Fruit fly (Drosophila melanogaster) whole organism, embryonic: ENCODE data around the gene CG12182.

ENCODE experiments used
- Atf-2 ChIP-seq: fragments of 200-800 bp; sonication (Bioruptor generic); optimal IDR thresholded peaks from 2 replicates; lab custom pipeline; 2016; ENCODE audit warnings: missing biosample characterization, missing genetic modification characterization
- CG10267 ChIP-seq: fragments of 200-800 bp; sonication (Bioruptor generic); optimal IDR thresholded peaks from 2 replicates; lab custom pipeline; 2018; ENCODE audit warnings: missing biosample characterization, mild to moderate bottlenecking, missing genetic modification characterization, moderate library complexity
- CG10979 ChIP-seq: fragments of 200-800 bp; sonication (Bioruptor generic); optimal IDR thresholded peaks from 2 replicates; lab custom pipeline; 2018; ENCODE audit warnings: missing biosample characterization, mild to moderate bottlenecking, missing genetic modification characterization, moderate library complexity
- CG11247 ChIP-seq: fragments of 200-800 bp; sonication (Bioruptor generic); IDR thresholded peaks from 2 replicates; pipeline ENCODE4 v1.3.6; 2022; ENCODE audit warnings: missing biosample characterization, missing genetic modification characterization
- CG12659 ChIP-seq: fragments of 200-800 bp; sonication (Bioruptor generic); optimal IDR thresholded peaks from 3 replicates; lab custom pipeline; 2017; ENCODE audit warnings: mild to moderate bottlenecking, missing biosample characterization, missing genetic modification reagents, missing genetic modification characterization
- CG12942 ChIP-seq: fragments of 200-800 bp; sonication (Bioruptor generic); optimal IDR thresholded peaks from 3 replicates; lab custom pipeline; 2016; ENCODE audit warnings: missing biosample characterization, missing genetic modification characterization
- CG14014 ChIP-seq: fragments of 200-800 bp; sonication (Bioruptor generic); IDR thresholded peaks from 2 replicates; pipeline ENCODE4 v1.3.6; 2022; ENCODE audit warnings: missing biosample characterization, missing genetic modification characterization
- CG18599 ChIP-seq: fragments of 200-800 bp; sonication (Bioruptor generic); optimal IDR thresholded peaks from 3 replicates; lab custom pipeline; 2017; ENCODE audit warnings: missing biosample characterization, missing genetic modification characterization, mild to moderate bottlenecking, moderate library complexity, missing genetic modification reagents
- CG18619 ChIP-seq: fragments of 200-800 bp; sonication (Bioruptor generic); optimal IDR thresholded peaks from 3 replicates; lab custom pipeline; 2017; ENCODE audit warnings: missing biosample characterization, mild to moderate bottlenecking, missing genetic modification characterization
- CG2712 ChIP-seq: fragments of 200-800 bp; optimal IDR thresholded peaks from 3 replicates; lab custom pipeline; 2019; ENCODE audit warnings: missing biosample characterization, mild to moderate bottlenecking, missing genetic modification characterization, moderate library complexity
- CG3281 ChIP-seq: fragments of 200-800 bp; sonication (Bioruptor generic); optimal IDR thresholded peaks from 3 replicates; lab custom pipeline; 2017; ENCODE audit warnings: missing biosample characterization, mild to moderate bottlenecking, missing genetic modification characterization
- CG33213 ChIP-seq: fragments of 200-800 bp; sonication (Bioruptor generic); optimal IDR thresholded peaks from 3 replicates; lab custom pipeline; 2016; ENCODE audit warnings: missing biosample characterization, missing genetic modification characterization
- CG5180 ChIP-seq: fragments of 200-800 bp; sonication (Bioruptor generic); optimal IDR thresholded peaks from 3 replicates; lab custom pipeline; 2017; ENCODE audit warnings: missing biosample characterization, missing genetic modification characterization, mild to moderate bottlenecking, moderate library complexity, missing genetic modification reagents
- CG6272 ChIP-seq: fragments of 200-800 bp; sonication (Bioruptor generic); IDR thresholded peaks from 2 replicates; pipeline ENCODE4 v1.3.6; 2022; ENCODE audit warnings: missing biosample characterization, missing genetic modification characterization
- CG6791 ChIP-seq: fragments of 200-800 bp; sonication (Bioruptor generic); IDR thresholded peaks from 3 replicates; pipeline ENCODE4 v1.3.6; 2022; ENCODE audit warnings: missing biosample characterization, missing genetic modification characterization; ENCODE audit not compliant: partially characterized antibody
- CG7372 ChIP-seq: fragments of 200-800 bp; sonication (Bioruptor generic); IDR thresholded peaks from 2 replicates; pipeline ENCODE4 v1.3.6; 2022; ENCODE audit warnings: missing biosample characterization, missing genetic modification characterization
- CG7963 ChIP-seq: fragments of 200-800 bp; sonication (Bioruptor generic); IDR thresholded peaks from 3 replicates; pipeline ENCODE4 v1.3.6; 2022; ENCODE audit warnings: missing biosample characterization, missing genetic modification characterization; ENCODE audit not compliant: partially characterized antibody
- CG9797 ChIP-seq: fragments of 200-800 bp; sonication (Bioruptor generic); optimal IDR thresholded peaks from 3 replicates; lab custom pipeline; 2018; ENCODE audit warnings: missing biosample characterization, mild to moderate bottlenecking, missing genetic modification characterization
- CHES-1-like ChIP-seq: fragments of 200-800 bp; sonication (Bioruptor generic); optimal IDR thresholded peaks from 2 replicates; lab custom pipeline; 2016; ENCODE audit warnings: missing biosample characterization, missing genetic modification characterization
- Camta ChIP-seq: fragments of 200-800 bp; sonication (Bioruptor generic); optimal IDR thresholded peaks from 2 replicates; lab custom pipeline; 2016; ENCODE audit warnings: missing biosample characterization, missing genetic modification characterization
- Doc3 ChIP-seq: fragments of 200-800 bp; sonication (Bioruptor generic); IDR thresholded peaks from 3 replicates; pipeline ENCODE4 v1.3.6; 2022; ENCODE audit warnings: missing biosample characterization, missing genetic modification characterization; ENCODE audit not compliant: partially characterized antibody
- Hmx ChIP-seq: fragments of 200-800 bp; sonication (Bioruptor generic); optimal IDR thresholded peaks from 2 replicates; lab custom pipeline; 2016; ENCODE audit warnings: missing biosample characterization, missing genetic modification characterization
- Lhr ChIP-seq: fragments of 200-800 bp; sonication (Bioruptor generic); optimal IDR thresholded peaks from 3 replicates; lab custom pipeline; 2017; ENCODE audit warnings: mild to moderate bottlenecking, missing biosample characterization, missing genetic modification reagents, missing genetic modification characterization
- Med ChIP-seq: fragments of 200-800 bp; sonication (Bioruptor generic); peaks from one replicate; lab custom pipeline; 2016; ENCODE audit warnings: missing biosample characterization, missing genetic modification characterization, mild to moderate bottlenecking, inconsistent platforms, moderate library complexity
- Nf-YC ChIP-seq: fragments of 200-800 bp; optimal IDR thresholded peaks from 3 replicates; lab custom pipeline; 2019; ENCODE audit warnings: missing biosample characterization, mild to moderate bottlenecking, missing genetic modification characterization, moderate library complexity
- Rfx ChIP-seq: fragments of 200-800 bp; sonication (Bioruptor generic); IDR thresholded peaks from 2 replicates; pipeline ENCODE4 v1.3.6; 2022; ENCODE audit warnings: missing biosample characterization, missing genetic modification characterization
- br ChIP-seq: fragments of >200 bp; optimal IDR thresholded peaks from 2 replicates; lab custom pipeline; 2017
- bsh ChIP-seq, 2 experiments: fragments of 200-800 bp; sonication (Bioruptor generic); optimal IDR thresholded peaks; 2 replicates each; lab custom pipeline; 2017 to 2018; ENCODE audit warnings: mild to moderate bottlenecking in 2 of 2, missing biosample characterization in 2 of 2, missing genetic modification characterization in 2 of 2, moderate library complexity in 1 of 2
- btn ChIP-seq: fragments of 200-800 bp; sonication (Bioruptor generic); optimal IDR thresholded peaks from 2 replicates; lab custom pipeline; 2016; ENCODE audit warnings: missing biosample characterization, missing genetic modification characterization
- caup ChIP-seq: fragments of 200-800 bp; sonication (Bioruptor generic); optimal IDR thresholded peaks from 3 replicates; lab custom pipeline; 2017; ENCODE audit warnings: missing biosample characterization, mild to moderate bottlenecking, missing genetic modification characterization, moderate library complexity; ENCODE audit not compliant: severe bottlenecking
- crol ChIP-seq: fragments of 200-800 bp; sonication (Bioruptor generic); IDR thresholded peaks from 2 replicates; pipeline ENCODE4 v1.3.6; 2022; ENCODE audit warnings: missing biosample characterization, missing genetic modification characterization
- gsb ChIP-seq: fragments of 200-800 bp; sonication (Bioruptor generic); IDR thresholded peaks from 2 replicates; pipeline ENCODE4 v1.3.6; 2022; ENCODE audit warnings: missing biosample characterization, missing genetic modification characterization
- hkb ChIP-seq, 2 experiments: fragments of 200-800 bp in 1 of 2; fragments of >200 bp in 1 of 2; sonication (Bioruptor generic) in 1 of 2; IDR thresholded peaks in 1 of 2; optimal IDR thresholded peaks in 1 of 2; 2 replicates each; pipeline versions ENCODE4 v1.3.6 to Lab custom; 2017 to 2022; ENCODE audit warnings: missing biosample characterization in 1 of 2, missing genetic modification characterization in 1 of 2
- jumu ChIP-seq: fragments of 200-800 bp; sonication (Bioruptor generic); optimal IDR thresholded peaks from 3 replicates; lab custom pipeline; 2016; ENCODE audit warnings: missing biosample characterization, missing genetic modification characterization
- lbe ChIP-seq: fragments of 200-800 bp; sonication (Bioruptor generic); optimal IDR thresholded peaks from 2 replicates; lab custom pipeline; 2016; ENCODE audit warnings: missing biosample characterization, mild to moderate bottlenecking, missing genetic modification characterization
- lola ChIP-seq, 3 experiments: fragments of >200 bp in 2 of 3; fragments of 200-800 bp in 1 of 3; sonication (Bioruptor generic) in 1 of 3; optimal IDR thresholded peaks; 2 replicates each; lab custom pipeline; 2017 to 2019; ENCODE audit warnings: missing biosample characterization in 3 of 3, missing genetic modification characterization in 3 of 3, mild to moderate bottlenecking in 1 of 3, moderate library complexity in 1 of 3
- lov ChIP-seq, 2 experiments: fragments of 200-800 bp in 1 of 2; fragments of >200 bp in 1 of 2; sonication (Bioruptor generic) in 1 of 2; IDR thresholded peaks in 1 of 2; optimal IDR thresholded peaks in 1 of 2; 2 replicates in 1 of 2; 3 replicates in 1 of 2; pipeline versions ENCODE4 v1.3.6 to Lab custom; 2017 to 2022; ENCODE audit warnings: missing biosample characterization in 1 of 2, missing genetic modification characterization in 1 of 2
- onecut ChIP-seq: fragments of 200-800 bp; sonication (Bioruptor generic); IDR thresholded peaks from 2 replicates; pipeline ENCODE4 v1.3.6; 2022; ENCODE audit warnings: missing biosample characterization, missing genetic modification characterization
- row ChIP-seq: fragments of 200-800 bp; sonication (Bioruptor generic); IDR thresholded peaks from 3 replicates; pipeline ENCODE4 v1.3.6; 2022; ENCODE audit warnings: missing biosample characterization, missing genetic modification characterization
- sima ChIP-seq: fragments of 200-800 bp; sonication (Bioruptor generic); optimal IDR thresholded peaks from 2 replicates; lab custom pipeline; 2016; ENCODE audit warnings: missing biosample characterization, missing genetic modification characterization
- slbo ChIP-seq: fragments of 200-800 bp; sonication (Bioruptor generic); IDR thresholded peaks from 2 replicates; pipeline ENCODE4 v1.3.6; 2022; ENCODE audit warnings: missing biosample characterization, missing genetic modification characterization
- tna ChIP-seq: fragments of 200-800 bp; sonication (Bioruptor generic); IDR thresholded peaks from 2 replicates; pipeline ENCODE4 v1.3.6; 2022; ENCODE audit warnings: missing biosample characterization, missing genetic modification characterization; ENCODE audit not compliant: partially characterized antibody
- usp ChIP-seq: fragments of >200 bp; optimal IDR thresholded peaks from 2 replicates; lab custom pipeline; 2017; ENCODE audit warnings: missing biosample characterization, missing genetic modification characterization
- vnd ChIP-seq: fragments of 200-800 bp; sonication (Bioruptor generic); IDR thresholded peaks from 3 replicates; pipeline ENCODE4 v1.3.6; 2022; ENCODE audit warnings: missing biosample characterization, missing genetic modification characterization; ENCODE audit not compliant: partially characterized antibody
- zen ChIP-seq: fragments of 200-800 bp; sonication (Bioruptor generic); optimal IDR thresholded peaks from 3 replicates; lab custom pipeline; 2018; ENCODE audit warnings: missing biosample characterization, mild to moderate bottlenecking, missing genetic modification characterization, moderate library complexity
- zfh2 ChIP-seq: fragments of 200-800 bp; sonication (Bioruptor generic); optimal IDR thresholded peaks from 2 replicates; lab custom pipeline; 2016; ENCODE audit warnings: missing biosample characterization, missing genetic modification characterization

The CG12182 gene

dm6 chr3L:2643324-2643723, 43.9 kb upstream of the CG12182 start, which contains the start of gene CG14949:
TSS of gene CG14949 (minus strand) at chr3L:2643424.
- no peak for TF ChIP-seq CG12942 (GFP tag; lab: Kevin White, UChicago)
- no peak for TF ChIP-seq Hmx (GFP tag; lab: Kevin White, UChicago)
- no peak for TF ChIP-seq CG12659 (GFP tag; lab: Kevin White, UChicago)
- TF ChIP-seq CG6272 (GFP tag; lab: Robert Waterston, UW), result 0 out of 2 replicates have a peak, but pooled peaks have one; percentile 6
- peak; percentile 1 for TF ChIP-seq Med (GFP tag; lab: Kevin White, UChicago)
- TF ChIP-seq CG3281 (GFP tag; lab: Kevin White, UChicago), result no peak
- no peak for TF ChIP-seq CG7963 (GFP tag; lab: Robert Waterston, UW)
- no peak for TF ChIP-seq sima (GFP tag; lab: Kevin White, UChicago)
- TF ChIP-seq jumu (GFP tag; lab: Kevin White, UChicago), result no peak
- TF ChIP-seq lola (GFP tag; optimal IDR thresholded peaks at IDR 0.05; lab: Kevin White, UChicago), result no peak
- TF ChIP-seq onecut (GFP tag; lab: Robert Waterston, UW), result no peak
- TF ChIP-seq tna (GFP tag; lab: Robert Waterston, UW), result no peak
- TF ChIP-seq lov (optimal IDR thresholded peaks at IDR 0.05; lab: Kevin White, UChicago), result no peak
- TF ChIP-seq lov (GFP tag; IDR thresholded peaks at IDR 0.05; lab: Robert Waterston, UW), result 0 out of 3 replicates have a peak, but pooled peaks have one; percentile 16
- no peak for TF ChIP-seq vnd (GFP tag; lab: Robert Waterston, UW)
- TF ChIP-seq CG11247 (GFP tag; lab: Robert Waterston, UW), result no peak
- no peak for TF ChIP-seq zfh2 (GFP tag; lab: Kevin White, UChicago)
- TF ChIP-seq Nf-YC, result no peak
- TF ChIP-seq CG5180, result no peak
- no peak for TF ChIP-seq zen (tag; lab: Kevin White, UChicago)
- TF ChIP-seq, all 482 proteins: peak for 3

- TF ChIP-seq usp (GFP tag; lab: Kevin White, UChicago) (no peak), CG9797 (GFP tag; lab: Kevin White, UChicago) (no peak), CG10267 (no peak), CG6791 (no peak), CG14014 (no peak), caup (GFP tag; lab: Kevin White, UChicago) (no peak), CG33213 (GFP tag; lab: Kevin White, UChicago) (no peak), CG18599 (GFP tag; lab: Kevin White, UChicago) (peak; percentile 35), Atf-2 (no peak), CG2712 (peak; percentile 29), Doc3 (no peak), CG18619 (GFP tag; lab: Kevin White, UChicago) (no peak), CG7372 (GFP tag; lab: Robert Waterston, UW) (no peak), hkb (optimal IDR thresholded peaks at IDR 0.05; lab: Kevin White, UChicago) (no peak), hkb (GFP tag; IDR thresholded peaks at IDR 0.05; lab: Robert Waterston, UW) (peak; percentile 44; the same call in 1 of the 2 replicates), btn (GFP tag; lab: Kevin White, UChicago) (no peak), CG10979 (peak; percentile 29), slbo (GFP tag; lab: Robert Waterston, UW) (peak; percentile 26; the same call in 1 of the 2 replicates), Camta (GFP tag; lab: Kevin White, UChicago) (no peak), lbe (GFP tag; lab: Kevin White, UChicago) (peak; percentile 7), gsb (GFP tag; lab: Robert Waterston, UW) (no peak), bsh (GFP tag; optimal IDR thresholded peaks at IDR 0.05; lab: Kevin White, UChicago) (no peak), Rfx (GFP tag; lab: Robert Waterston, UW) (peak; percentile 46), row (GFP tag; lab: Robert Waterston, UW) (peak; percentile 23; the same call in 1 of the 3 replicates), Lhr (GFP tag; lab: Kevin White, UChicago) (no peak), br (no peak), CHES-1-like (GFP tag; lab: Kevin White, UChicago) (no peak), crol (GFP tag; lab: Robert Waterston, UW) (peak; percentile 87)
These were observed 36.9 kb upstream of the CG12182 start for dm6 chr3L:2636023-2636968.
